Fruit fly (Drosophila melanogaster) whole organism, pupa: Measurements from ENCODE around the gene PH4alphaSG1.
A peak's percentile ranks its signal among the peaks of the same experiment; 100 is the strongest.

Source experiments
- CG10348 ChIP-seq: fragments of 200-800 bp; sonication (Bioruptor generic); IDR thresholded peaks from 2 replicates; pipeline ENCODE4 v1.3.6; 2022; ENCODE audit warnings: missing biosample characterization, missing genetic modification characterization
- CG12605 ChIP-seq: fragments of 200-800 bp; sonication (Bioruptor generic); IDR thresholded peaks from 2 replicates; pipeline ENCODE4 v1.3.6; 2022; ENCODE audit warnings: missing biosample characterization, missing genetic modification characterization
- CG13204 ChIP-seq: fragments of 200-800 bp; sonication (Bioruptor generic); optimal IDR thresholded peaks from 2 replicates; lab custom pipeline; 2018; ENCODE audit warnings: missing biosample characterization, mild to moderate bottlenecking, missing genetic modification characterization, moderate library complexity
- CG14655 ChIP-seq: fragments of 200-800 bp; sonication (Bioruptor generic); optimal IDR thresholded peaks from 3 replicates; lab custom pipeline; 2017; ENCODE audit warnings: mild to moderate bottlenecking, missing biosample characterization, missing genetic modification reagents, missing genetic modification characterization
- CG15710 ChIP-seq: fragments of 200-800 bp; sonication (Bioruptor generic); optimal IDR thresholded peaks from 2 replicates; lab custom pipeline; 2018; ENCODE audit warnings: missing biosample characterization, mild to moderate bottlenecking, missing genetic modification characterization, moderate library complexity
- CG17806 ChIP-seq: fragments of 200-800 bp; sonication (Bioruptor generic); optimal IDR thresholded peaks from 2 replicates; lab custom pipeline; 2018; ENCODE audit warnings: missing biosample characterization, mild to moderate bottlenecking, missing genetic modification characterization, moderate library complexity
- CG32121 ChIP-seq: fragments of 200-800 bp; sonication (Bioruptor generic); IDR thresholded peaks from 2 replicates; pipeline ENCODE4 v1.3.6; 2022; ENCODE audit warnings: missing biosample characterization, missing genetic modification characterization
- CG34367 ChIP-seq: fragments of 200-800 bp; sonication (Bioruptor generic); optimal IDR thresholded peaks from 2 replicates; lab custom pipeline; 2018; ENCODE audit warnings: missing biosample characterization, mild to moderate bottlenecking, missing genetic modification characterization
- CG4496 ChIP-seq: fragments of 200-800 bp; sonication (Bioruptor generic); IDR thresholded peaks from 3 replicates; pipeline ENCODE4 v1.3.6; 2022; ENCODE audit warnings: missing biosample characterization, missing genetic modification characterization
- CG8159 ChIP-seq: fragments of 200-800 bp; sonication (Bioruptor generic); optimal IDR thresholded peaks from 3 replicates; lab custom pipeline; 2018; ENCODE audit warnings: missing biosample characterization, mild to moderate bottlenecking, missing genetic modification characterization, moderate library complexity
- CG8301 ChIP-seq: fragments of 200-800 bp; sonication (Bioruptor generic); optimal IDR thresholded peaks from 2 replicates; lab custom pipeline; 2018; ENCODE audit warnings: missing biosample characterization, mild to moderate bottlenecking, missing genetic modification characterization
- CG9948 ChIP-seq: fragments of 200-800 bp; sonication (Bioruptor generic); optimal IDR thresholded peaks from 2 replicates; lab custom pipeline; 2018; ENCODE audit warnings: missing biosample characterization, mild to moderate bottlenecking, missing genetic modification characterization, moderate library complexity
- D1 ChIP-seq: fragments of 200-800 bp; sonication (Bioruptor generic); optimal IDR thresholded peaks from 2 replicates; lab custom pipeline; 2018; ENCODE audit warnings: missing biosample characterization, mild to moderate bottlenecking, missing genetic modification characterization, moderate library complexity
- EcR ChIP-seq: fragments of 200-800 bp; sonication (Bioruptor generic); optimal IDR thresholded peaks from 3 replicates; lab custom pipeline; 2019; ENCODE audit warnings: missing biosample characterization, missing genetic modification characterization, mild to moderate bottlenecking, moderate library complexity, missing genetic modification reagents
- Ets98B ChIP-seq: fragments of 200-800 bp; sonication (Bioruptor generic); IDR thresholded peaks from 2 replicates; pipeline ENCODE4 v1.3.6; 2022; ENCODE audit warnings: missing biosample characterization, missing genetic modification characterization
- Pif1A ChIP-seq: fragments of 200-800 bp; sonication (Bioruptor generic); optimal IDR thresholded peaks from 3 replicates; lab custom pipeline; 2016; ENCODE audit warnings: missing biosample characterization, missing genetic modification characterization
- Pif1B ChIP-seq: fragments of 200-800 bp; sonication (Bioruptor generic); optimal IDR thresholded peaks from 3 replicates; lab custom pipeline; 2016; ENCODE audit warnings: missing biosample characterization, missing genetic modification characterization
- Snoo ChIP-seq: fragments of 200-800 bp; sonication (Bioruptor generic); optimal IDR thresholded peaks from 3 replicates; lab custom pipeline; 2017; ENCODE audit warnings: missing biosample characterization, mild to moderate bottlenecking, missing genetic modification characterization, inconsistent platforms
- fd96Ca ChIP-seq: fragments of 200-800 bp; sonication (Bioruptor generic); IDR thresholded peaks from 3 replicates; pipeline ENCODE4 v1.3.6; 2022; ENCODE audit warnings: missing biosample characterization, missing genetic modification characterization
- gl ChIP-seq: fragments of 200-800 bp; sonication (Bioruptor generic); optimal IDR thresholded peaks from 2 replicates; lab custom pipeline; 2018; ENCODE audit warnings: missing biosample characterization, mild to moderate bottlenecking, missing genetic modification characterization
- rn ChIP-seq: fragments of 200-800 bp; sonication (Bioruptor generic); IDR thresholded peaks from 2 replicates; pipeline ENCODE4 v1.3.6; 2022; ENCODE audit warnings: missing biosample characterization, missing genetic modification characterization

The PH4alphaSG1 gene

dm6 chr3R:30529570-30529969 is 24.1 kb upstream of the PH4alphaSG1 start:
- peak; percentile 21 for TF ChIP-seq CG8301 (tag; lab: Kevin White, UChicago)
- 0 out of 2 replicates have a peak, but pooled peaks have one; percentile 17 for TF ChIP-seq CG32121 (GFP tag; lab: Robert Waterston, UW)
- no peak for TF ChIP-seq CG4496 (GFP tag; lab: Robert Waterston, UW)
- TF ChIP-seq CG14655 (GFP tag; lab: Kevin White, UChicago) = peak; percentile 44
- no peak; the same call in 1 of the 2 replicates for TF ChIP-seq Ets98B
- TF ChIP-seq CG9948 = no peak
- TF ChIP-seq CG17806 (tag; lab: Kevin White, UChicago) = no peak

DNA sequence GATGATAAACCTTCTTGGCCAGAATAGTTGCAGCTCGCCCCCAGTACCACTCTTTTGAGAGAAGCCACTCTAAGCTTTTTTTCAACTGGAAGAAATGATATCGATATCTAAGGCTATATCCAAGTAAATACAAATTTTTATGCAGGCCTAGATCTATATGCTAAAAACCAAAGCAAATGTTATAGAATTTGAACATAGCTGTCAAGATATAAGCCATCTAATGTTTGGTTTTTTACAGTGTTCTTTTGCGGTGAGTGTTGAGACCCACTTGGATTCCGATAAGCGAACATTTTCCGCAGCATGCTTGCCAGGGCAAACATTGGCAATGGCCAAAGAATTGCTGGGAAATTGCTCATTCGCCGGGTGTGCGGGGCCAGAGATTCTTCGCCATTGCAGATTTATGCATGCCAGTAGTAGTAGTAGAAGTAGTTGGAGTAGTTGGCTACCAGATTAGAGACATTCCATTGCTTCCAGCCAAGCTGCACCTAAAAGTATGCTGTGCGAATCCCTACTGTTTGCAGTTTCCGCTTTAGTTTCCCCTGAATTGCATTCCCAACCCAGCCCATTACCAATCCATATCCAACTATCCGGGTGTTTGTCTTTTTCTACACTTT is 23.3 kb upstream of the PH4alphaSG1 start:
- TF ChIP-seq CG14655 (GFP tag; lab: Kevin White, UChicago) (peak; percentile 0), EcR (GFP tag; lab: Kevin White, UChicago) (no peak), CG8301 (tag; lab: Kevin White, UChicago) (no peak), CG17806 (tag; lab: Kevin White, UChicago) (no peak), CG12605 (GFP tag; lab: Robert Waterston, UW) (no peak), gl (tag; lab: Kevin White, UChicago) (no peak), Ets98B (no peak), CG9948 (no peak)
- TF ChIP-seq, all 21 proteins: peak for 1

DNA sequence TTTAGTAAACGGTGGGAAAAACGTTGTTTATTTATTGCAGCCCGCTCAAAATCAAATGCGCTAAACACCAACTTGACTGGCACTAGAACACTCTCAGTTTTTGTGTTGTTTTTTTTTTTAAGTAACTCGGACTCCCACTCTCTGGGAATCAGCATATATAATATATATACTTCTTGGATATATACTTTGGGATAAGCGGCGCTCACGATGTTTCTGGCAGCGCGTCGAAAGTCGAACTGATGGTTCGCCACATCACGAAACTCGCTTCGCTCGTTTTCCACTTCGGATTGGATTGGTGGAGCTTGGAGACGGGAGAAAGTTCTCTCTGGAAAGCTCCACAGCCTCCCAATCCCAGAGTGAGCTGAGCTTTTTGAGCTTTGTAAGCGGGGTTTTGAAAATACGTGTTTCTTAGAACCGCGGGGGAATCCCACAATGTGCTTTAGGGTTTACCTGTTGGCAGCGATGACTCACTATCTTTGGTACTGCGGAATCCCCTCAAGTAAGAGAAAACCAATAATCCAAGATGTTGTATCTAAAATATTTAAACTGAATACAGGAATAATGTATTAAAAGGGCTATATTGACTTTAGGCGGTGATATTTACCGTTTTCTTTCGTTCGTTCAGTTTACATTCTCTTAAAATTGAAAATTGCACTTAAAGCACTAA is 21.5 kb upstream of the PH4alphaSG1 start, which contains the start of gene jdp:
TSS of gene jdp (minus strand) at position 239 of the 667 bp plus-strand sequence.
- TF ChIP-seq CG34367 (no peak), CG12605 (GFP tag; lab: Robert Waterston, UW) (peak; percentile 51; the same call in 1 of the 2 replicates), gl (tag; lab: Kevin White, UChicago) (no peak), Pif1A (peak; percentile 32), CG17806 (tag; lab: Kevin White, UChicago) (no peak), CG13204 (no peak), CG4496 (GFP tag; lab: Robert Waterston, UW) (peak; percentile 63; the same call in 2 of the 3 replicates), CG8159 (tag; lab: Kevin White, UChicago) (peak; percentile 5), Pif1B (GFP tag; lab: Kevin White, UChicago) (peak; percentile 60), EcR (GFP tag; lab: Kevin White, UChicago) (no peak), fd96Ca (GFP tag; lab: Robert Waterston, UW) (no peak; the same call in 2 of the 3 replicates), CG10348 (GFP tag; lab: Robert Waterston, UW) (no peak), rn (GFP tag; lab: Robert Waterston, UW) (no peak), Ets98B (peak; percentile 55; the same call in 1 of the 2 replicates), CG14655 (GFP tag; lab: Kevin White, UChicago) (no peak), CG8301 (tag; lab: Kevin White, UChicago) (no peak), CG15710 (tag; lab: Kevin White, UChicago) (no peak), Snoo (no peak), CG9948 (no peak), CG32121 (GFP tag; lab: Robert Waterston, UW) (peak; percentile 63; the same call in 1 of the 2 replicates), D1 (no peak)

DNA sequence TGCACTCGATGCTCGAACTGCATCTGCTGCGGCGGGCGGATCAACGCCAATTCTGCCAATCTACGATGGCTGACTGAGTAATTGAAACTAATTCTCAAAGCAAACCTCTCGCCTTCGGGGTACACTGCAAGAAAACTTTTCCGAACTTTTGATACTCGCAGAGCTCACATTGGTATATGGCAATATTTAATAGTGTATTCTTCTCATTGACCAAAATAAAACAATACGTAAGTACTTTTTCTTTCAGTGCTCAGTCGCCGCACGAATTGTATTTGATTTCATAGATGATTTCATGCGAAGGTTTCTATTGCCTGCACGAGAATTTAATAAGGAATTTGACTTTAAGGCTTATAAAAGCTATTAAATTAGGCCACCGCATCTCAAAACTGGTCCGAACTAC is 20.2 kb upstream of the PH4alphaSG1 start:
- peak; percentile 58 for TF ChIP-seq Ets98B
- TF ChIP-seq CG32121 (GFP tag; lab: Robert Waterston, UW) = no peak
- TF ChIP-seq CG17806 (tag; lab: Kevin White, UChicago) = no peak
- TF ChIP-seq Snoo = no peak
- no peak for TF ChIP-seq CG10348 (GFP tag; lab: Robert Waterston, UW)
- TF ChIP-seq CG4496 (GFP tag; lab: Robert Waterston, UW) = peak; percentile 62; the same call in 2 of the 3 replicates
- TF ChIP-seq fd96Ca (GFP tag; lab: Robert Waterston, UW) = peak; percentile 42; the same call in 1 of the 3 replicates
- peak; percentile 9 for TF ChIP-seq CG14655 (GFP tag; lab: Kevin White, UChicago)
- TF ChIP-seq CG8159 (tag; lab: Kevin White, UChicago) = no peak

DNA sequence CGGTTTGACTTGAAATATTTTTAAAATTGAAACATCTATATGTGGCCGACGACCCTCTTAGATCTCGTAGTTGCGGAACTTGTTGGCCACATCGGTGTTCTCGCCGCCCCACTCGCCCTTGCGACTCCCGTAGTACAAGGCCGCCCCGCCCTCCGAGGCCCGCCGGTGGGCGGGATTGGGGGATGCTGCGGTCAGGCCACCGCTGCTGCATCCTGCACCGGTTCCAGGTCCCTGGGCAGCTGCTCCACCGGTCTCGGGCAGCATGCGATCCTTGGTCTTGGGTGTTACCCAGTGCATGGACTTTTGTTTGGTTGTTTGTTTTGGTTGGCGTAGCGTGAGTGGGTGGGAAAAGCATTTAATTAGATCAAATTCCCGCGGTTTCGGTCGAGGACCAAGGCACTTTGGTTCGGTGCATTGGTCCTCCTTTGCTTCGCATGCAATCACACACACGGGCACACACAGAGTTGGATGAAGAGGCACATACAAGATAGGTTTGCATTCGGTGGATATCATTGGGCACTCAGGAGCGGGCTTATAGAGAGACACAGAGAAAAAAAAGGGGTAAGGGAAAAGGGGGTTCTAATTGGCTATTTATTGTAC is 12.9 kb upstream of the PH4alphaSG1 start:
- TF ChIP-seq Ets98B = no peak

DNA sequence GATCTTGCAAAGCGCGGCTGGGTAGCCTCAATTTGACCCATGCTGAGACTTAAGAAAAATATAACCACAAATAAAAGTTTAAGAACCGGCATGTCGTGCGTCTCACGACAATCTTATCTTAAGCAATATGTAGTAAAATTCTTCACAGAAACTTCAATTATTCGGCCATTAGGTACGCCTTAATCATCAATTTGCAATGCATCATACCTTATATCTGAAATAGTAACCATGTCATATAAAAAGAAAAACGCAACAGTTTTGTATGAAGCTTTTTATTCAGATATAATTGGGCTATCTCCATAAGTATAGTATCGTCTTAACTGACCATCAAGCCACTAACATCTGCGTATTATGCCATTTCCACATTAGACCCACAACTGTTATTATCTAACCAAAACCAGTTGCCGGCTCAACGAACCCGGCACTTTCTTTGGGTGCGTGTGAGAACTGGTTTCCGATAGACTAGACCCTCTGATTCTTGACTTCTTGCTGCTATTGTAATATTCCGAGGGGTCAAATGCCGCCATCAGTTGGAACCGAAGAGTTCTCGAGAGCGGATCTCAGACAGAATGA is 8.9 kb upstream of the PH4alphaSG1 start, which contains the start of the genes CG31524 and CG9698:
TSS of gene CG31524 (minus strand) at position 101 of the 573 bp plus-strand sequence.
TSS of gene CG9698 (plus strand) at position 523 of the 573 bp plus-strand sequence.
- TF ChIP-seq CG4496 (GFP tag; lab: Robert Waterston, UW) (no peak), gl (tag; lab: Kevin White, UChicago) (no peak), CG32121 (GFP tag; lab: Robert Waterston, UW) (no peak), CG13204 (no peak), CG10348 (GFP tag; lab: Robert Waterston, UW) (no peak), D1 (no peak), CG34367 (no peak), CG12605 (GFP tag; lab: Robert Waterston, UW) (no peak), Ets98B (no peak), CG8159 (tag; lab: Kevin White, UChicago) (no peak), Pif1B (GFP tag; lab: Kevin White, UChicago) (no peak), fd96Ca (GFP tag; lab: Robert Waterston, UW) (no peak), CG14655 (GFP tag; lab: Kevin White, UChicago) (no peak), CG9948 (no peak)
